Worm (Caenorhabditis elegans) whole organism, mixed stage, embryonic: Measurements from ENCODE around the gene T19C4.5.
A peak's percentile ranks its signal among the peaks of the same experiment; 100 is the strongest.

Experiments
- blmp-1 ChIP-seq: fragments of 150-350 bp; optimal IDR thresholded peaks from 2 replicates; lab custom pipeline; 2014; ENCODE audit warnings: missing biosample characterization, missing genetic modification characterization
- ceh-39 ChIP-seq: fragments of 150-350 bp; optimal IDR thresholded peaks from 2 replicates; lab custom pipeline; 2014; ENCODE audit warnings: missing biosample characterization, missing genetic modification characterization
- ceh-43 ChIP-seq: fragments of 200-800 bp; sonication (Bioruptor generic); optimal IDR thresholded peaks from 2 replicates; lab custom pipeline; 2018; ENCODE audit warnings: mild to moderate bottlenecking, missing genetic modification characterization, moderate library complexity, missing compliant biosample characterization
- ces-1 ChIP-seq: fragments of 150-350 bp; optimal IDR thresholded peaks from 2 replicates; lab custom pipeline; 2014; ENCODE audit warnings: missing biosample characterization, missing genetic modification reagents, missing genetic modification characterization
- cnd-1 ChIP-seq: fragments of 200-800 bp; sonication (Bioruptor generic); optimal IDR thresholded peaks from 2 replicates; lab custom pipeline; 2018; ENCODE audit warnings: mild to moderate bottlenecking, missing genetic modification characterization, missing compliant biosample characterization
- elt-1 ChIP-seq: sonication (generic microtip); optimal IDR thresholded peaks from 2 replicates; lab custom pipeline; 2017; ENCODE audit warnings: missing genetic modification characterization, mild to moderate bottlenecking, missing compliant biosample characterization, antibody characterized with exemption, moderate library complexity, borderline replicate concordance; ENCODE audit not compliant: insufficient read depth
- elt-3 ChIP-seq: fragments of 150-350 bp; optimal IDR thresholded peaks from 2 replicates; lab custom pipeline; 2014; ENCODE audit warnings: missing biosample characterization, missing genetic modification characterization
- flh-1 ChIP-seq: fragments of 200-800 bp; sonication (Bioruptor generic); optimal IDR thresholded peaks from 2 replicates; lab custom pipeline; 2018; ENCODE audit warnings: mild to moderate bottlenecking, missing genetic modification characterization, moderate library complexity, missing compliant biosample characterization
- hlh-1 ChIP-seq: fragments of 150-350 bp; optimal IDR thresholded peaks from 2 replicates; lab custom pipeline; 2014; ENCODE audit warnings: missing biosample characterization, missing genetic modification reagents, missing genetic modification characterization
- lin-13 ChIP-seq: fragments of 150-350 bp; optimal IDR thresholded peaks from 2 replicates; lab custom pipeline; 2014; ENCODE audit warnings: missing biosample characterization, missing genetic modification characterization
- lin-32 ChIP-seq: fragments of 200-800 bp; sonication (Bioruptor generic); optimal IDR thresholded peaks from 2 replicates; lab custom pipeline; 2018; ENCODE audit warnings: mild to moderate bottlenecking, missing genetic modification characterization, missing compliant biosample characterization
- mab-5 ChIP-seq: fragments of 150-350 bp; optimal IDR thresholded peaks from 2 replicates; lab custom pipeline; 2014; ENCODE audit warnings: missing biosample characterization, missing genetic modification characterization
- mep-1 ChIP-seq: fragments of 150-350 bp; optimal IDR thresholded peaks from 2 replicates; lab custom pipeline; 2017; ENCODE audit warnings: missing biosample characterization, missing genetic modification reagents, missing genetic modification characterization, inconsistent platforms
- mls-2 ChIP-seq: sonication (generic microtip); optimal IDR thresholded peaks from 2 replicates; lab custom pipeline; 2016; ENCODE audit warnings: mild to moderate bottlenecking, missing genetic modification characterization, moderate library complexity, missing compliant biosample characterization
- nhr-12 ChIP-seq: fragments of 150-350 bp; optimal IDR thresholded peaks from 2 replicates; lab custom pipeline; 2014; ENCODE audit warnings: missing biosample characterization, missing genetic modification characterization
- nhr-2 ChIP-seq: fragments of 150-350 bp; optimal IDR thresholded peaks from 2 replicates; lab custom pipeline; 2014; ENCODE audit warnings: missing biosample characterization, missing genetic modification characterization
- nhr-237 ChIP-seq: fragments of 150-350 bp; optimal IDR thresholded peaks from 2 replicates; lab custom pipeline; 2014; ENCODE audit warnings: missing biosample characterization, missing genetic modification characterization
- nhr-28 ChIP-seq: fragments of 150-350 bp; optimal IDR thresholded peaks from 2 replicates; lab custom pipeline; 2014; ENCODE audit warnings: missing biosample characterization, missing genetic modification characterization
- sem-2 ChIP-seq: fragments of 200-800 bp; sonication (Bioruptor generic); optimal IDR thresholded peaks from 2 replicates; lab custom pipeline; 2018; ENCODE audit warnings: mild to moderate bottlenecking, missing genetic modification characterization, missing compliant biosample characterization
- snpc-4 ChIP-seq: fragments of 150-350 bp; optimal IDR thresholded peaks from 2 replicates; lab custom pipeline; 2014; ENCODE audit warnings: missing biosample characterization, missing genetic modification characterization
- sptf-1 ChIP-seq: sonication (generic microtip); optimal IDR thresholded peaks from 2 replicates; lab custom pipeline; 2017; ENCODE audit warnings: mild to moderate bottlenecking, missing genetic modification characterization, moderate library complexity, missing compliant biosample characterization
- tbx-8 ChIP-seq: fragments of 200-800 bp; sonication (Bioruptor generic); optimal IDR thresholded peaks from 2 replicates; lab custom pipeline; 2018; ENCODE audit warnings: mild to moderate bottlenecking, missing genetic modification characterization, moderate library complexity, missing compliant biosample characterization
- unc-120 ChIP-seq: sonication (generic microtip); optimal IDR thresholded peaks from 2 replicates; lab custom pipeline; 2017; ENCODE audit warnings: missing genetic modification characterization, missing compliant biosample characterization; ENCODE audit not compliant: poor library complexity, severe bottlenecking
- unc-39 ChIP-seq: fragments of 150-350 bp; optimal IDR thresholded peaks from 2 replicates; lab custom pipeline; 2014; ENCODE audit warnings: missing biosample characterization, missing genetic modification characterization
- unc-62 ChIP-seq: fragments of 150-350 bp; optimal IDR thresholded peaks from 2 replicates; lab custom pipeline; 2014; ENCODE audit warnings: missing biosample characterization, missing genetic modification reagents, missing genetic modification characterization
- zip-8 ChIP-seq: fragments of 150-350 bp; optimal IDR thresholded peaks from 2 replicates; lab custom pipeline; 2014; ENCODE audit warnings: missing biosample characterization, missing genetic modification characterization
- ztf-11 ChIP-seq: fragments of 150-350 bp; optimal IDR thresholded peaks from 2 replicates; lab custom pipeline; 2014; ENCODE audit warnings: missing biosample characterization, missing genetic modification characterization

Gene T19C4.5

ce11 chrV:11144694-11145093 is 27.3 kb upstream of the T19C4.5 start, which contains the start of gene C06H2.7:
C06H2.7 (minus strand) TSS chrV:11144794.
- TF ChIP-seq sptf-1 (no peak), tbx-8 (GFP tag; lab: Kevin White, UChicago) (no peak), snpc-4 (no peak), nhr-12 (tag; lab: Kevin White, UChicago) (no peak), unc-62 (GFP tag; lab: Kevin White, UChicago) (no peak), ces-1 (GFP tag; lab: Kevin White, UChicago) (no peak), zip-8 (tag; lab: Kevin White, UChicago) (no peak), ztf-11 (tag; lab: Kevin White, UChicago) (no peak), blmp-1 (tag; lab: Kevin White, UChicago) (no peak), nhr-2 (tag; lab: Kevin White, UChicago) (no peak), mep-1 (tag; lab: Kevin White, UChicago) (no peak)
- TF ChIP-seq, all 35 proteins: peak for 0

DNA sequence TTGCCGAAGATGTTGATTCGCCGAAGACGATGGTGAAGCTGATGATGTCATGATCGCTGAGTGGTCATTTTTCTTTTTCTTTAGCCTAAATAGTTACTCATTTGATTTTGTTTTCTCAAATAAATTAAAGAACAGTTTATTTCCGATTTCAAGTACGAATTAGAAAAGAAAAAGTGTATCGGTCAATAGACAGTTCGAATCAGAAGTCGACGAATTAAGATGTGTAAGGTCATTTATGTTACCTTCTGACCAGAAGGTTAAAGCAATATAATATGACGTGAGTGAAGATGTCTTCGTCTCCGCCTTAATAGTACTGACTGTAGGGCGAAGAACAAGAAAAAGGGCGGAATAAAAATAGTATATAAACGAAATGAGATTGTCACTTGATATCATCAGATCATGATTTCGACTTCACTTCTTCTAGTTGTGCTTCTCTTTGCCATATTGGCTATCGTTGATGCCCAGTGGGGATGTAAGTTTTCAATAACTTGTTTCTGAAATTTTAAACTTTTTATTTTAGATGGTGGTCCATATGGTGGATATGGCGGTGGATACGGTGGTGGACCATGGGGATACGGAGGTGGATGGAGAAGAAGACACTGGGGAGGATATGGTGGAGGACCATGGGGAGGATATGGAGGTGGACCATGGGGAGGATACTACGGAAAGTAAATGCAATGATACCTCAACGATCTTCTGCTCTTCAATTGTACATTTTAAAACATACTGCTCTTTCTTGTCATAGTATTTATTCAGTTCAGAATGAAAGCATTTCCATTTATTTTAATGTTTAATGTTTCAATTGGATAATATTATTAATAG is 24.8 kb upstream of the T19C4.5 start, which contains the start of the genes T19C4.24 and nlp-33:
Gene T19C4.24, minus strand, starts transcription at position 51 of the 822 bp plus-strand sequence.
Gene nlp-33, plus strand, starts transcription at position 389 of the 822 bp plus-strand sequence.
- TF ChIP-seq nhr-12 (tag; lab: Kevin White, UChicago) (no peak), ceh-43 (GFP tag; lab: Kevin White, UChicago) (no peak), hlh-1 (tag; lab: Kevin White, UChicago) (no peak), mep-1 (tag; lab: Kevin White, UChicago) (no peak), zip-8 (tag; lab: Kevin White, UChicago) (no peak), sptf-1 (no peak), elt-3 (tag; lab: Kevin White, UChicago) (no peak), mls-2 (tag; lab: Kevin White, UChicago) (no peak)

ce11 chrV:11147780-11148144 is 24.3 kb upstream of the T19C4.5 start:
- no peak for TF ChIP-seq nhr-12 (tag; lab: Kevin White, UChicago)
- TF ChIP-seq flh-1: no peak
- TF ChIP-seq nhr-237 (tag; lab: Kevin White, UChicago): peak; percentile 16
- TF ChIP-seq ces-1 (GFP tag; lab: Kevin White, UChicago): no peak

DNA sequence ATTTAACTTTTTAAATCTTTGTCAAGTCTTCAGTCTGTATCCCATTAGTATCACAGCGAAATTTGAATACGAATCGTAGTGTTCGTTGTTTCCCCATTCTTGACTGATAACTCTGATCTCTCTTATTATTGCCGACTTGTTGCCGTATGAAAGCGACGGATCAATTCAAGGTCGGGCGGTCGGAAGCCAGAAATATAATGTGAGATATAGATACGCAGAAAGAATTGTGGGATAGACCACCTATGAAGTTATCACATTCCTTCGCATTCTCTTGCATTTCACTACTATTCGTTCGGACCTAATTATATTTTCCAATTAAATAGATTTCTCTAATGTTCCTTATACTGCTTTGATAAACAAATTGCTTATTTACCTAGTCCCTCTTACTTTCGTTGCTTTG is 23.0 kb upstream of the T19C4.5 start:
- no peak for TF ChIP-seq elt-1 (tag; lab: Kevin White, UChicago)
- no peak for TF ChIP-seq ztf-11 (tag; lab: Kevin White, UChicago)
- TF ChIP-seq lin-32: no peak
- TF ChIP-seq blmp-1 (tag; lab: Kevin White, UChicago): peak; percentile 22

DNA sequence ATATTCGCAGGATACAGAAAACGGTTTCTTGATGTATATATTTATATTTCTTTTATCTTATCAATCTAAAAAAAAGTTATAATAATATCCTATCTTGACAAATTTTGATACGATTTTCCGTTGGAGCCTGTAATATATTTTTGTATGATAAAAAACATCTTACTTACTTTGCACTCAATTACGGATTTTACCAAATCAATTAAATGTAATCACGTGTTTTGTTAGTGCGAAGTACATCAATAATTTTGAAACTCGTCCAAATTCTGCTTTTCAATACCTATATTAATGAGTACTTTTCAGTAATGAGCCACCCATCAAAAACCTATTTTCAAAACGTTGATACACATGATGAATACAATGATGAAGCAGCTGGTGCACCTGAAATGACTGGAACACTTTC is 22.6 kb upstream of the T19C4.5 start, which contains the start of gene T19C4.1:
Gene T19C4.1, plus strand, starts transcription at position 301 of the 400 bp plus-strand sequence.
- no peak for TF ChIP-seq ceh-39 (tag; lab: Kevin White, UChicago)
- TF ChIP-seq unc-120 (tag; lab: Kevin White, UChicago): no peak
- TF ChIP-seq sem-2 (GFP tag; lab: Kevin White, UChicago): no peak
- no peak for TF ChIP-seq ces-1 (GFP tag; lab: Kevin White, UChicago)
- TF ChIP-seq lin-13 (tag; lab: Kevin White, UChicago): no peak
- TF ChIP-seq blmp-1 (tag; lab: Kevin White, UChicago): no peak
- TF ChIP-seq hlh-1 (tag; lab: Kevin White, UChicago): no peak

- TF ChIP-seq cnd-1 (tag; lab: Kevin White, UChicago) (no peak), mep-1 (tag; lab: Kevin White, UChicago) (no peak), nhr-28 (tag; lab: Kevin White, UChicago) (no peak), mls-2 (tag; lab: Kevin White, UChicago) (no peak), elt-3 (tag; lab: Kevin White, UChicago) (no peak), unc-120 (tag; lab: Kevin White, UChicago) (no peak), unc-39 (tag; lab: Kevin White, UChicago) (no peak), elt-1 (tag; lab: Kevin White, UChicago) (no peak), ces-1 (GFP tag; lab: Kevin White, UChicago) (no peak), mab-5 (tag; lab: Kevin White, UChicago) (no peak), ceh-39 (tag; lab: Kevin White, UChicago) (no peak)
Observed at ce11 chrV:11152333-11152732, 19.7 kb upstream of the T19C4.5 start, which contains the start of gene srg-39. srg-39 (minus strand) TSS chrV:11152433.
